Worm (Caenorhabditis elegans): ENCODE data around the gene sorf-2.
A peak's percentile ranks its signal among the peaks of the same experiment; 100 is the strongest.

sorf-2 gene

ce11 chrIII:5326323-5326722, at the start of gene sorf-2:
Gene sorf-2 (plus strand): TSS chrIII:5326623.
- TF ChIP-seq med-1 (GFP tag; optimal IDR thresholded peaks at IDR 0.05; ENCODE audit: insufficient read depth) (no peak), cog-1 (tag; optimal IDR thresholded peaks at IDR 0.05) (no peak), ztf-29 (GFP tag; IDR thresholded peaks at IDR 0.05) (no peak), tab-1 (GFP tag; IDR thresholded peaks at IDR 0.05) (no peak)

DNA sequence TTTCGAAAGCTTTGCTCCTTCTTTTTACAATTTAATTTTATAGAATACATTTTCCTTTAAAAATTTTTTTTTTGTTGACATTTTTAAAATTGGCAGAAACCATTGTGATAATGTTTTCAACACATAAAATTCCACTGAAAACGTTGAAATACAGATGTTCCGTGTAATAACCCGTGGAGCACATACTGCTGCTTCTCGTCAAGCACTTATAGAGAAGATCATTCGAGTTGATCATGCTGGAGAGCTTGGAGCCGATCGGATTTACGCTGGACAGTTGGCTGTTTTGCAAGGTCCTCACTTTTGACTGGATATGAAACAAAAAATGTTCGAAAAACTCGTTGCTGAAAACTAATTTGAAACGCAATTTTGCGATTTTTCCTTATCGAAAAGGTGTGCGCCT, 48.7 kb upstream of the sorf-2 start, which contains the start of gene clk-1:
TSS of gene clk-1 (plus strand) at position 155 of the 400 bp plus-strand sequence.
- TF ChIP-seq med-1 (GFP tag; optimal IDR thresholded peaks at IDR 0.05; ENCODE audit: insufficient read depth) = no peak
- no peak for TF ChIP-seq T22C8.4 (GFP tag; IDR thresholded peaks at IDR 0.05)
- TF ChIP-seq ref-1 (GFP tag; conservative IDR thresholded peaks at IDR 0.05) = no peak
- no peak for TF ChIP-seq ztf-29 (GFP tag; IDR thresholded peaks at IDR 0.05)
- TF ChIP-seq tab-1 (GFP tag; IDR thresholded peaks at IDR 0.05) = no peak
- TF ChIP-seq klf-2 (GFP tag; conservative IDR thresholded peaks at IDR 0.05) = no peak
- TF ChIP-seq flt-1 (GFP tag; IDR thresholded peaks at IDR 0.05) = no peak
- no peak for TF ChIP-seq ztf-23 (GFP tag; IDR thresholded peaks at IDR 0.05)
- no peak for TF ChIP-seq cog-1 (tag; optimal IDR thresholded peaks at IDR 0.05)

ce11 chrIII:5280228-5280627, 46.2 kb upstream of the sorf-2 start:
- TF ChIP-seq flt-1 (GFP tag; IDR thresholded peaks at IDR 0.05) (no peak), T22C8.4 (GFP tag; IDR thresholded peaks at IDR 0.05) (no peak), klf-2 (GFP tag; conservative IDR thresholded peaks at IDR 0.05) (no peak), ref-1 (GFP tag; conservative IDR thresholded peaks at IDR 0.05) (no peak), ztf-23 (GFP tag; IDR thresholded peaks at IDR 0.05) (no peak), med-1 (GFP tag; optimal IDR thresholded peaks at IDR 0.05; ENCODE audit: insufficient read depth) (no peak), tab-1 (GFP tag; IDR thresholded peaks at IDR 0.05) (no peak), cog-1 (tag; optimal IDR thresholded peaks at IDR 0.05) (no peak), ztf-29 (GFP tag; IDR thresholded peaks at IDR 0.05) (no peak)

ce11 chrIII:5285484-5285883, 40.9 kb upstream of the sorf-2 start:
- TF ChIP-seq ref-1 (GFP tag; conservative IDR thresholded peaks at IDR 0.05) = no peak
- TF ChIP-seq ztf-29 (GFP tag; IDR thresholded peaks at IDR 0.05) = no peak
- TF ChIP-seq tab-1 (GFP tag; IDR thresholded peaks at IDR 0.05) = 0 out of 2 replicates have a peak, but pooled peaks have one; percentile 54

- TF ChIP-seq klf-2 (GFP tag; conservative IDR thresholded peaks at IDR 0.05) = no peak
- no peak for TF ChIP-seq flt-1 (GFP tag; IDR thresholded peaks at IDR 0.05)
- no peak for TF ChIP-seq ref-1 (GFP tag; conservative IDR thresholded peaks at IDR 0.05)
Measured at ce11 chrIII:5286205-5286604, 40.2 kb upstream of the sorf-2 start, which contains the start of gene ZC395.11. Gene ZC395.11 (minus strand): TSS chrIII:5286305.

DNA sequence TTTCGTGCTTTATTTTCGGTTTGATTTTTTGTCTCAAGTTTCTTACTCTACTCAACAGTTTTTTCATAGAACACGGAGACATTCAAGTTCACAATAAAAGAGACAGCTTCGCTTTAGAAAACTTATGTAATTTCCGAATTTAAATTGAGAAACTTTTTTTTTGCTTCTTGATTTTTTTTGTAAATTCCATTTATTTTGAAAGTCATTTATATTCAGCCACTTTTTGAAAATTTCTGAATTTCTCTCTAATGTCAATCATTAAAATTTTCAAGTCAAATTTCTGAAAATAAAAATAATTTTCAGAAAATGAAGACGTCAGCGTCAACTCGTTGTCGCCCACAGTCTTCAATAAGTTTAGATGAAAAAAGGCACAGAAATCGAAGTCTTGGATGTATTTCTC, 38.5 kb upstream of the sorf-2 start, which contains the start of gene T15B12.1:
TSS of gene T15B12.1 (plus strand) at position 301 of the 400 bp plus-strand sequence.
- TF ChIP-seq flt-1 (GFP tag; IDR thresholded peaks at IDR 0.05) (no peak), ztf-29 (GFP tag; IDR thresholded peaks at IDR 0.05) (no peak), klf-2 (GFP tag; conservative IDR thresholded peaks at IDR 0.05) (no peak), ztf-23 (GFP tag; IDR thresholded peaks at IDR 0.05) (no peak), ref-1 (GFP tag; conservative IDR thresholded peaks at IDR 0.05) (no peak), T22C8.4 (GFP tag; IDR thresholded peaks at IDR 0.05) (no peak)

ce11 chrIII:5290230-5290629, 36.2 kb upstream of the sorf-2 start:
- TF ChIP-seq tab-1 (GFP tag; IDR thresholded peaks at IDR 0.05) = no peak
- no peak for TF ChIP-seq ref-1 (GFP tag; conservative IDR thresholded peaks at IDR 0.05)
- no peak for TF ChIP-seq cog-1 (tag; optimal IDR thresholded peaks at IDR 0.05)
- TF ChIP-seq T22C8.4 (GFP tag; IDR thresholded peaks at IDR 0.05) = no peak
- TF ChIP-seq ztf-23 (GFP tag; IDR thresholded peaks at IDR 0.05) = no peak
- no peak for TF ChIP-seq klf-2 (GFP tag; conservative IDR thresholded peaks at IDR 0.05)
- no peak for TF ChIP-seq flt-1 (GFP tag; IDR thresholded peaks at IDR 0.05)
- TF ChIP-seq med-1 (GFP tag; optimal IDR thresholded peaks at IDR 0.05; ENCODE audit: insufficient read depth) = no peak
- TF ChIP-seq ztf-29 (GFP tag; IDR thresholded peaks at IDR 0.05) = no peak

ce11 chrIII:5291281-5291680, 35.1 kb upstream of the sorf-2 start:
- TF ChIP-seq T22C8.4 (GFP tag; IDR thresholded peaks at IDR 0.05) (no peak), ref-1 (GFP tag; conservative IDR thresholded peaks at IDR 0.05) (no peak), ztf-23 (GFP tag; IDR thresholded peaks at IDR 0.05) (no peak), flt-1 (GFP tag; IDR thresholded peaks at IDR 0.05) (no peak), med-1 (GFP tag; optimal IDR thresholded peaks at IDR 0.05; ENCODE audit: insufficient read depth) (no peak), ztf-29 (GFP tag; IDR thresholded peaks at IDR 0.05) (no peak), tab-1 (GFP tag; IDR thresholded peaks at IDR 0.05) (no peak), klf-2 (GFP tag; conservative IDR thresholded peaks at IDR 0.05) (no peak), cog-1 (tag; optimal IDR thresholded peaks at IDR 0.05) (no peak)

- TF ChIP-seq ref-1 (GFP tag; conservative IDR thresholded peaks at IDR 0.05) (no peak), med-1 (GFP tag; optimal IDR thresholded peaks at IDR 0.05; ENCODE audit: insufficient read depth) (no peak), ztf-29 (GFP tag; IDR thresholded peaks at IDR 0.05) (no peak), cog-1 (tag; optimal IDR thresholded peaks at IDR 0.05) (no peak), klf-2 (GFP tag; conservative IDR thresholded peaks at IDR 0.05) (no peak), ztf-23 (GFP tag; IDR thresholded peaks at IDR 0.05) (no peak), tab-1 (GFP tag; IDR thresholded peaks at IDR 0.05) (no peak), flt-1 (GFP tag; IDR thresholded peaks at IDR 0.05) (no peak), T22C8.4 (GFP tag; IDR thresholded peaks at IDR 0.05) (no peak)
Measured at ce11 chrIII:5294281-5294680, 32.1 kb upstream of the sorf-2 start.

- TF ChIP-seq ztf-29 (GFP tag; IDR thresholded peaks at IDR 0.05) (peak; percentile 95), flt-1 (GFP tag; IDR thresholded peaks at IDR 0.05) (peak; percentile 96), ztf-23 (GFP tag; IDR thresholded peaks at IDR 0.05) (peak; percentile 95), klf-2 (GFP tag; conservative IDR thresholded peaks at IDR 0.05) (peak; percentile 92), T22C8.4 (GFP tag; IDR thresholded peaks at IDR 0.05) (peak; percentile 94), cog-1 (tag; optimal IDR thresholded peaks at IDR 0.05) (peak; percentile 78), tab-1 (GFP tag; IDR thresholded peaks at IDR 0.05) (peak; percentile 95), med-1 (GFP tag; optimal IDR thresholded peaks at IDR 0.05; ENCODE audit: insufficient read depth) (peak; percentile 71), ref-1 (GFP tag; conservative IDR thresholded peaks at IDR 0.05) (peak; percentile 88)
Measured at ce11 chrIII:5294867-5295266, 31.6 kb upstream of the sorf-2 start.
